Fruit fly (Drosophila melanogaster) whole organism, adult: Measurements from ENCODE around the gene tral.

Experiments
- CG11617 ChIP-seq: fragments of 200-800 bp; sonication (Bioruptor generic); optimal IDR thresholded peaks from 2 replicates; lab custom pipeline; 2017; ENCODE audit warnings: mild to moderate bottlenecking, missing biosample characterization, missing genetic modification reagents, missing genetic modification characterization
- CG12768 ChIP-seq: fragments of 200-800 bp; sonication (Bioruptor generic); optimal IDR thresholded peaks from 2 replicates; lab custom pipeline; 2017; ENCODE audit warnings: missing biosample characterization, missing genetic modification characterization, mild to moderate bottlenecking, moderate library complexity, missing genetic modification reagents
- CG14711 ChIP-seq: fragments of 200-800 bp; sonication (Bioruptor generic); optimal IDR thresholded peaks from 2 replicates; lab custom pipeline; 2018; ENCODE audit warnings: missing biosample characterization, mild to moderate bottlenecking, missing genetic modification characterization, moderate library complexity
- CG1620 ChIP-seq: fragments of 200-800 bp; sonication (Bioruptor generic); optimal IDR thresholded peaks from 2 replicates; lab custom pipeline; 2016; ENCODE audit warnings: missing biosample characterization, missing genetic modification characterization
- CG33017 ChIP-seq: fragments of 200-800 bp; sonication (Bioruptor generic); optimal IDR thresholded peaks from 2 replicates; lab custom pipeline; 2018; ENCODE audit warnings: missing biosample characterization, mild to moderate bottlenecking, missing genetic modification characterization, moderate library complexity
- CG5204 ChIP-seq: fragments of 200-800 bp; sonication (Bioruptor generic); optimal IDR thresholded peaks from 2 replicates; lab custom pipeline; 2016; ENCODE audit warnings: missing biosample characterization, missing genetic modification characterization
- CG7045 ChIP-seq: fragments of 200-800 bp; sonication (Bioruptor generic); optimal IDR thresholded peaks from 2 replicates; lab custom pipeline; 2017; ENCODE audit warnings: missing biosample characterization, mild to moderate bottlenecking, missing genetic modification characterization
- CG7101 ChIP-seq: fragments of 200-800 bp; sonication (Bioruptor generic); optimal IDR thresholded peaks from 2 replicates; lab custom pipeline; 2018; ENCODE audit warnings: missing biosample characterization, mild to moderate bottlenecking, missing genetic modification characterization, moderate library complexity
- Clk ChIP-seq: fragments of 200-800 bp; sonication (Bioruptor generic); optimal IDR thresholded peaks from 2 replicates; lab custom pipeline; 2017; ENCODE audit warnings: missing biosample characterization, missing genetic modification characterization
- Crg-1 ChIP-seq: fragments of 200-800 bp; sonication (Bioruptor generic); optimal IDR thresholded peaks from 2 replicates; lab custom pipeline; 2016; ENCODE audit warnings: missing biosample characterization, missing genetic modification characterization
- Hr96 ChIP-seq: fragments of 200-800 bp; sonication (Bioruptor generic); optimal IDR thresholded peaks from 2 replicates; lab custom pipeline; 2016; ENCODE audit warnings: missing biosample characterization, missing genetic modification characterization
- Mnt ChIP-seq: fragments of 200-800 bp; sonication (Bioruptor generic); optimal IDR thresholded peaks from 2 replicates; lab custom pipeline; 2016; ENCODE audit warnings: missing biosample characterization, mild to moderate bottlenecking, missing genetic modification characterization
- bab1 ChIP-seq: fragments of 200-800 bp; sonication (Bioruptor generic); optimal IDR thresholded peaks from 3 replicates; lab custom pipeline; 2019; ENCODE audit warnings: missing biosample characterization, mild to moderate bottlenecking, missing genetic modification characterization, moderate library complexity
- cic ChIP-seq: fragments of 200-800 bp; sonication (Bioruptor generic); optimal IDR thresholded peaks from 2 replicates; lab custom pipeline; 2017; ENCODE audit warnings: missing biosample characterization, mild to moderate bottlenecking, missing genetic modification characterization, moderate library complexity
- cnc ChIP-seq, 2 experiments: fragments of >200 bp; optimal IDR thresholded peaks; 2 replicates each; lab custom pipeline; 2017
- kay ChIP-seq: fragments of 200-800 bp; sonication (Bioruptor generic); peaks from one replicate; lab custom pipeline; 2016; ENCODE audit warnings: missing biosample characterization, missing genetic modification characterization, borderline replicate concordance
- ovo ChIP-seq: fragments of 200-800 bp; sonication (Bioruptor generic); optimal IDR thresholded peaks from 2 replicates; lab custom pipeline; 2016; ENCODE audit warnings: missing biosample characterization, missing genetic modification characterization
- pad ChIP-seq: fragments of 200-800 bp; sonication (Bioruptor generic); optimal IDR thresholded peaks from 3 replicates; lab custom pipeline; 2017; ENCODE audit warnings: missing biosample characterization, missing genetic modification characterization, mild to moderate bottlenecking, moderate library complexity, missing genetic modification reagents
- tj ChIP-seq: fragments of 200-800 bp; sonication (Bioruptor generic); optimal IDR thresholded peaks from 3 replicates; lab custom pipeline; 2017; ENCODE audit warnings: missing biosample characterization, mild to moderate bottlenecking, missing genetic modification characterization, moderate library complexity
- toe ChIP-seq: fragments of 200-800 bp; sonication (Bioruptor generic); optimal IDR thresholded peaks from 2 replicates; lab custom pipeline; 2016; ENCODE audit warnings: missing biosample characterization, missing genetic modification characterization

The tral gene

DNA sequence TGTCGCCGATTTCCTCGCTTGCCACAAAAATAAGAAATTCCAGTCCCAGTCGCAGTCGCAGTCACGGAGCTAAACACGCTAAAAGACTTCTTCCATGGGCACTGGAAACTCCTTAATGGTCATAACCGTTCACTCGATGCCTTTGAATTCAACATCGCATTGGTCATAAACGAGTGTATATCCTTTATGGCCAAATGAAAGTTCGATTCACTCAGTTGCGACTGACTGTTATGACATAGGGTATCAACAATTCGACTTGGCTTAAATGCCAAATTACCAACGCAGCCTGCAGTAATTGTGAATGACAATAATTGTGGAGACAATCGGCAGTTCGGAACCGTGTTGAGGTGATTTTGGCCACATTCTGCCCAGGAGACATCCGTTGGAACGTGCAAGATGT lies 44.4 kb downstream of the tral start:
- TF ChIP-seq Crg-1 (GFP tag; lab: Kevin White, UChicago) (no peak), ovo (no peak), toe (GFP tag; lab: Kevin White, UChicago) (no peak), cnc (optimal IDR thresholded peaks at IDR 0.05; lab: Kevin White, UChicago) (no peak), bab1 (GFP tag; lab: Kevin White, UChicago) (no peak), CG7045 (GFP tag; lab: Kevin White, UChicago) (no peak), kay (GFP tag; lab: Kevin White, UChicago) (no peak), CG33017 (tag; lab: Kevin White, UChicago) (no peak), CG12768 (GFP tag; lab: Kevin White, UChicago) (no peak), Mnt (GFP tag; lab: Kevin White, UChicago) (no peak), CG7101 (tag; lab: Kevin White, UChicago) (no peak), Hr96 (GFP tag; lab: Kevin White, UChicago) (no peak), CG1620 (no peak), CG14711 (tag; lab: Kevin White, UChicago) (no peak)

DNA sequence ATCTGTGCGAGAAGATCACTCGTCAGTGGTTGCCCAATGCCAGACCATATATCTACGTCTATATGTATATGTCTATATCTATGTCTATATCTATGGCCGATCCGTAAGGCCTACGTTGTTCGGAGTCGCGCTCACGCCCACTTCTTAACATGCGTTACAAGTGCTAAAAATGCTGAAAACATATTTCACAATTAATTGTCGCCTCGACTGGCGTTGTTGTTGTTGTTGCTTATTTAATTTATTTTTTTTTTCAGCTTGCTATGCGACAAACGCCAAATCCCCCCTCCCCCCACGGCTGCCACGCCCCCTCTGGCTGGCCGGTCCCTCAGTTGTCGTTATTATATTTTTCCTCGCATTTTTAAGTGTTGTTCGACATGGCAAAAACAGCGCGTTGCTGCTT lies 49.4 kb downstream of the tral start:
- TF ChIP-seq pad (GFP tag; lab: Kevin White, UChicago) (no peak), bab1 (GFP tag; lab: Kevin White, UChicago) (no peak)

DNA sequence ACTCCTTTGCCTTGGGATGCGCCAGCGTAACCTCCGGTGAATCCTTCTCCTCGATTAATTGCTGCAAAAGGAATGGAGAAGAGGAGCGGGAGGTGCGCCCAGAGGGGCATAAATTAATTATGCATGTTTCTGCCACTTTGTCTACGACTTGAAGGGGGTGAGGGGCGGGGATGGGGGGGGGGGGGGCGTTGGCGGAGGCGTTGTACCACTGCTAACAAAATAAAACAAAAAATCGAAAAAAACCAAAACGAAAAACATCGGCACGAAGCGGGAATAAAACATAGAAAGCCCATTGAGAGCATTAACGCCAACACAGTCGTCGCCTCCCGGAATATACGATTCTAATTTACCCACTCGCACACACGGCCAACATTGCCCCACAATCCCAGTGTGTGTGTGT lies 50.1 kb downstream of the tral start:
- no peak for TF ChIP-seq cnc (optimal IDR thresholded peaks at IDR 0.05; lab: Kevin White, UChicago)
- no peak for TF ChIP-seq bab1 (GFP tag; lab: Kevin White, UChicago)
- no peak for TF ChIP-seq CG11617
- TF ChIP-seq Mnt (GFP tag; lab: Kevin White, UChicago) = no peak
- no peak for TF ChIP-seq toe (GFP tag; lab: Kevin White, UChicago)
- no peak for TF ChIP-seq Crg-1 (GFP tag; lab: Kevin White, UChicago)
- TF ChIP-seq Hr96 (GFP tag; lab: Kevin White, UChicago) = no peak
- no peak for TF ChIP-seq tj
- no peak for TF ChIP-seq CG14711 (tag; lab: Kevin White, UChicago)
- no peak for TF ChIP-seq CG33017 (tag; lab: Kevin White, UChicago)
- no peak for TF ChIP-seq ovo
- TF ChIP-seq CG5204 (GFP tag; lab: Kevin White, UChicago) = no peak
- TF ChIP-seq Clk (GFP tag; lab: Kevin White, UChicago) = no peak
- TF ChIP-seq CG7045 (GFP tag; lab: Kevin White, UChicago) = no peak
- no peak for TF ChIP-seq kay (GFP tag; lab: Kevin White, UChicago)
- no peak for TF ChIP-seq cic (GFP tag; lab: Kevin White, UChicago)

DNA sequence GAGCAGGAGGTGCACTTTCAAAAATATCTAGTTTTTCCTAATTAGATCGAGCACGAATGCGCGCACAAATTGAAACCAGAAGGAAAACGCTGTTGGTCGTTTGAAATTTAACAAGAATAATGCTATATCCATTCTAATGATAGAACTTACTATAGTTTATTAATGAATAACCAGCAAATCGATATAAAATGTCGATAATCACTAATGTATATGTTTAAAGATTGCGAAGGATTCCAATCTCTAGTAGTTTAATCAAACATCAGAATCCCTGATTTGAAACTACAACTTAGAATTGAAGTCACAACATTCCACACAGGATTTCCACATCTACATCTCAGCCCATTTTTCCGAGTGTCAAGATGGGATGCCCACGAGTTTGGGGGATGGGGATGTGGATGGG lies 50.6 kb downstream of the tral start:
- TF ChIP-seq CG12768 (GFP tag; lab: Kevin White, UChicago) (no peak), CG11617 (no peak), CG7045 (GFP tag; lab: Kevin White, UChicago) (no peak), CG14711 (tag; lab: Kevin White, UChicago) (no peak), pad (GFP tag; lab: Kevin White, UChicago) (no peak), toe (GFP tag; lab: Kevin White, UChicago) (no peak), Hr96 (GFP tag; lab: Kevin White, UChicago) (no peak)

DNA sequence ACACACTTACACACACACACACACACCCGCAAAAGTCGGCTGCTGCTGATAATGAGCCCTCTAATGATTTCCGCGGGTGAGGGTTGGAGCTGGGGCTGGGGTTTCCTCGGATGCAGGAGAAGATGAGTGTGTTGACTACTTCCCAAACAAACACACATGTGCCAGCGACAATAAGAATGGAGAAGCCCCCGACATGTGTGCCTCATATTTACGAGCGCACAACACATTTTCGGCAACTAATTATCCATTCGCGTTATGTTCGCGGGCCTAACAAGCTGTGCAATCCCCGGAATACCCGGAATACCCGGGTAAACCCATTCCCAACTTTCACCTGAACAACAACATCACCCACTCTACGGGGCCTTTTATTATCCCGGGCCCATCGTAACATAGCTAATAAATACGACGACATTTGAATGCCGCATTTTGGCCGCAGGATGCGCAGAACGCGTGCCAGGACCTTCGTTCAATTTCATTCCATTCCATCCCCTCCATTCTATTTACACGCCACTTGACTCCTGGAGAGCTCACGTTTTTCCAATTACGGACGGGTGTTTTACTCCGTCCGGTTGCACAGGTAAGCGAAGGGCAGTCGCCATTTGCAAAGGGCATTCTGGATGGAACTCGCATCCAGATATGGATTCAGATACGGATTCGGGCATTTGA lies 51.3 kb downstream of the tral start:
- TF ChIP-seq cic (GFP tag; lab: Kevin White, UChicago) = no peak
- TF ChIP-seq CG12768 (GFP tag; lab: Kevin White, UChicago) = no peak
- no peak for TF ChIP-seq cnc (optimal IDR thresholded peaks at IDR 0.05; lab: Kevin White, UChicago)
- no peak for TF ChIP-seq pad (GFP tag; lab: Kevin White, UChicago)
